Worm (Caenorhabditis elegans): ENCODE data around the gene F46C5.9.

F46C5.9 gene

DNA sequence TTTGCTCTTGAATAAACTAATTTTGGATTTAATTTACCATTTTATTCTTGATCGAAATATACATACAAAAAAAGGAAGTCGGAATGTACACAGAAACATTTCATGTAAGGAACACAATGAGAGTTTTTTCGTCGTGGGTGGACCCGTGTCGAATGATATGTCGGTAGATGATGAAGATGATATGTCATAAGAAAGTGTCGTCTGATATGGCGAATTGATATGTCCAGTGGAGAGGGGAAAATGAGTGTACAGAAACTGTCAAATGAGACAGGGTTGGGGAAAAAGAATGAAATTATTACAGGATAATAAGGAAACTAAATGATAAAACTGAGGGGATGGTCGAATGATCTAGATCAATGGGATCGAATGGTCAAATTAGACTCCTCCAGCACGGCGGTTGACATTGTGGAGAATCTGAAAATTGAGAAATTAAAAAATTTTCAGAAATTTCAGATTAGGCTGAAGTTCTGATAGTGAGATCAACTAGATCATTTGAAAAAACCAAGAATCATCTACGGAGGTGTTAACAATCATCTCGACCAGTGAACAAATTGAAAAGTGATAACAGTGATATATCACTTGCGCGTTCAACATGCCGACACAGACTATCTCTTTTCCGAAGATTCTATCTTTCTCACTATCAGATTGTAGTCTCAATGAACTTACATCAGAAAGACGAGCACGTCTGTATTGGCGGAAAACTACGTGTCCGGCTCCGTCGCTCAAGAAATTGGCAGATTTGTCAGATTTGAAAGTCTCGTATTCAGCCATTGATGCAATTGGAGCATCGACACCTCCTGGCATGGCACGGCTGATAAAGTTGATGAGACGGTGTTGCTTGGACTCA lies 9.8 kb upstream of the F46C5.9 start (continued):
- TF ChIP-seq ztf-3 (GFP tag; optimal IDR thresholded peaks at IDR 0.05) (no peak), zfh-2 (GFP tag; conservative IDR thresholded peaks at IDR 0.05) (no peak), dpff-1 (tag; optimal IDR thresholded peaks at IDR 0.05) (no peak), ztf-26 (tag; optimal IDR thresholded peaks at IDR 0.05) (peak; percentile 85), ztf-25 (GFP tag; IDR thresholded peaks at IDR 0.05) (0 out of 2 replicates have a peak, but pooled peaks have one; percentile 26), lin-26 (GFP tag; IDR thresholded peaks at IDR 0.05) (peak; percentile 14; the same call in 1 of the 2 replicates), K11D2.4 (GFP tag; IDR thresholded peaks at IDR 0.05) (0 out of 2 replicates have a peak, but pooled peaks have one; percentile 29), unc-130 (GFP tag; optimal IDR thresholded peaks at IDR 0.05) (no peak), ccch-3 (GFP tag; optimal IDR thresholded peaks at IDR 0.05) (no peak), bed-2 (GFP tag; IDR thresholded peaks at IDR 0.05) (no peak), ZK185.1 (tag; optimal IDR thresholded peaks at IDR 0.05; ENCODE audit: poor library complexity, severe bottlenecking) (peak; percentile 34), hsf-1 (GFP tag; IDR thresholded peaks at IDR 0.05) (no peak), chd-7 (tag; optimal IDR thresholded peaks at IDR 0.05) (peak; percentile 4), F57A8.1 (GFP tag; optimal IDR thresholded peaks at IDR 0.05) (no peak), C06A6.2 (GFP tag; conservative IDR thresholded peaks at IDR 0.05) (no peak), ama-1 (optimal IDR thresholded peaks at IDR 0.05) (peak; percentile 87), ama-1 (GFP tag; optimal IDR thresholded peaks at IDR 0.05) (no peak)

DNA sequence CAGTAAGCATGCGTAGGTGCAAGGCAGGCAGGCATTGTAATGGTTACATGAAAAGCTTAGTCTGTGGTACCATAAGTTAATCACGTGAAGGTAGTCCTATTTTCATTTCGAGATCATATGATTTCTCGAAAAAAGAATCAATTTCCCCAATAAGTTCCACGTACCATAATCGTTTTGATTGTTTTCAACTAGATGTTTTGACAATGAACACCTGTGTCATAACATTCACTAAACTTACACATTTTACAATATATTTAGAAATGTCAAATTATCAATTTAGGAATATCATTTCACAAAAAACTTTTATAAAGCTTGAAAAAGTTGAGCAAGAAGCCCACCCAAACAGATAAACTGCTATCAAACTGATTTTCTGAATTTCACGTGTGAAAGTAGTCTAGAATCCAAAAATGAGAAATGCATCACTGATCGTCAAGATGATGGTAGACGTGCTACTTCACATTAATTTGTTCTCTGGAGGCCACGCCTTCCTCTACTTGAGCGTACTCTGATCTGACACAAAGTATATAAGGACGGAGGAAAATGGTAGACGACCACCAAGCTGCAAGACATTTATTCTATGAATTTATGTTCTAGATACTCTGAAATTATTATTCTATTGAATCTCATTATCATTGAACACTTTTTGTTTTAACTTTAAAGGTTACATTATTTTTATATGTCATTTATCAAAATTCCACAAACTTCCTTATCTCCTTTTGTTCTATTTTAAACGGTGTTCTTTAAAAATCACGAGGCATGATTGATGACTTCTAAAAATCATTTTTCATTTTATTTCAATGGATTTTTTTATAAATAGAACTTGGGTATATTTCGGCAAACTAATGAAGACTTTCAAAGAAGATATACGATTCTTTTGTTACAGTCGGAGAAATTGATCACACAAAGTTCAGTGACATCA lies 8.7 kb upstream of the F46C5.9 start, which contains the start of gene F46C5.10:
F46C5.10 (minus strand) TSS at position 51 of the 919 bp plus-strand sequence.
- TF ChIP-seq F10E7.11 (tag; optimal IDR thresholded peaks at IDR 0.05) (no peak), lin-40 (tag; optimal IDR thresholded peaks at IDR 0.05) (peak; percentile 5), ama-1 (optimal IDR thresholded peaks at IDR 0.05) (peak; percentile 56), ama-1 (GFP tag; optimal IDR thresholded peaks at IDR 0.05) (no peak), lin-35 (GFP tag; optimal IDR thresholded peaks at IDR 0.05) (peak in 1 of 3 experiments; percentile 1)

DNA sequence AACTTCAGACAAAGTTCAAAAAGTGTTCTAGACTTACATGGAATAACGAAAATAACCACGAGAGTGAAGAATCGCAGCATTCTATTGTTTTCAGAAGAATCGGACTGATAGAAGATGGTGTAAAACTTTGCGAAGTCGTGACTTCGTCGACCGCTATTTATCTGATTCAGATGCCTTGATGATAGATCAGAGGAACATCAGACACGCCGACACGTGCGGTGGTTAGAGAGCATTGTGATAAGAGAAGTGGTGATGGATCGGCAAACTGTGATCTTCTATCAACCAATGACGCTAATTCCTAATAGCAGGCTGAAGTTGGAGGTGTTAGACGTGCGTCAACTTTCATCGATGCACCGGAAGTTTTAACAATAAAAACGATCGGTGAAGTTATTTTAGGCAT lies 7.7 kb upstream of the F46C5.9 start:
- TF ChIP-seq dox-1 (GFP tag; IDR thresholded peaks at IDR 0.05) = no peak
- TF ChIP-seq somi-1 (GFP tag; optimal IDR thresholded peaks at IDR 0.05) = peak; percentile 36
- peak; percentile 23 for TF ChIP-seq lin-40 (tag; optimal IDR thresholded peaks at IDR 0.05)
- peak; percentile 49 for TF ChIP-seq ztf-26 (tag; optimal IDR thresholded peaks at IDR 0.05)

DNA sequence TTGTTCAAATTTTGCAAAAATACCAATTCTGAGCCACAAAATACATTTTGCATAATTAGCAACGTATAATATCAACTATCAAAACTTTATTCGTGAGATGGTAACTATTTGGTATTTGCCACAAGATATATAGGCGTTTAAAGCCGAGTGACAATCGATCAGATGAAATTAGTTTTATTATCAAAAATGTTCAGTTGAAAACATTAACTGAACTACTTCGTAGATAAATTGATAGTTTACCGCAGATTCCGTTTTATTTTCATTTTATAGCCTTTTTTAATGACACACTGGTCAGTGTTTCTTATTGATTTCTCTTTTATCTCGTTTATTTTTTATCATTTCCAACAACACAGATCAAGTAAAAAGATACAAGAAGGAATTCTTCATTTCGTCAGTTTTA lies 6.7 kb upstream of the F46C5.9 start:
- TF ChIP-seq madf-10 (tag; optimal IDR thresholded peaks at IDR 0.05) (no peak), repo-1 (tag; optimal IDR thresholded peaks at IDR 0.05) (peak; percentile 26), ztf-26 (tag; optimal IDR thresholded peaks at IDR 0.05) (peak; percentile 58), sptf-2 (GFP tag; optimal IDR thresholded peaks at IDR 0.05) (no peak)

DNA sequence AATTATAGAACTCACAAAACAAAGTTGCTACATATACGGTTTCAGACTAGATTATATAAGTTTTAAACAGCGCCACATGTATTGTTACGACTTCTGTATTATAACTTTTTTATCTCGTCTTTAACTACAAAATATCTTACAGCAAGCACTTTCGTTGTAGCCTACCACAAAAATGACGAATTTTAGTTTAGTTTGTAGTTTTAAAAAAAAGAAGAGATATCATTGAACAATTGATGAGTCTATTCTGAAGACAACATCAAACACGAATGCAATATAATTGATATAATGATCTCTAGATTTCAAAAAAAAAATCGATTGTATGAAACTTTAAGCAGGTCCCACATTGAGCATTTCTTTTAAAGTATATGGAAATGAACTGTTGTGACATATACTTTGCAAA lies 3.7 kb upstream of the F46C5.9 start:
- TF ChIP-seq D2030.7 (GFP tag; IDR thresholded peaks at IDR 0.05) = no peak
- TF ChIP-seq attf-5 (GFP tag; optimal IDR thresholded peaks at IDR 0.05) = no peak
- TF ChIP-seq nfya-2 (GFP tag; IDR thresholded peaks at IDR 0.05) = no peak
- no peak for TF ChIP-seq F23B12.7 (tag; optimal IDR thresholded peaks at IDR 0.05; ENCODE audit: insufficient read depth)
- no peak for TF ChIP-seq rcor-1 (GFP tag; IDR thresholded peaks at IDR 0.05)
- TF ChIP-seq let-526 (GFP tag; IDR thresholded peaks at IDR 0.05) = no peak
- no peak for TF ChIP-seq attf-6 (GFP tag; IDR thresholded peaks at IDR 0.05)
- no peak for TF ChIP-seq hmg-1.2 (GFP tag; IDR thresholded peaks at IDR 0.05)
- no peak for TF ChIP-seq dox-1 (GFP tag; IDR thresholded peaks at IDR 0.05)
- no peak for TF ChIP-seq C17E4.6 (GFP tag; IDR thresholded peaks at IDR 0.05)
- no peak for TF ChIP-seq C06A6.2 (GFP tag; conservative IDR thresholded peaks at IDR 0.05)
- no peak for TF ChIP-seq ceh-79 (tag; optimal IDR thresholded peaks at IDR 0.05)
- TF ChIP-seq die-1 (tag; optimal IDR thresholded peaks at IDR 0.05) = no peak
- no peak for TF ChIP-seq snpc-3.4 (tag; optimal IDR thresholded peaks at IDR 0.05)
- no peak for TF ChIP-seq dpl-1 (GFP tag; optimal IDR thresholded peaks at IDR 0.05)
- no peak for TF ChIP-seq tbx-9 (tag; optimal IDR thresholded peaks at IDR 0.05; ENCODE audit: borderline replicate concordance)
